Worm (Caenorhabditis elegans): Measurements from ENCODE around the gene pxl-1.

ce11 chrIII:5906059-5906458 is 10.2 kb upstream of the pxl-1 start, which contains the start of gene dpff-1:
- TF ChIP-seq skn-1 (tag; optimal IDR thresholded peaks at IDR 0.05) (no peak), lin-39 (tag; optimal IDR thresholded peaks at IDR 0.05) (no peak), blmp-1 (tag; optimal IDR thresholded peaks at IDR 0.05; ENCODE audit: insufficient read depth) (no peak), fos-1 (tag; optimal IDR thresholded peaks at IDR 0.05) (no peak), C34F6.9 (tag; optimal IDR thresholded peaks at IDR 0.05) (peak; percentile 37)
